Worm (Caenorhabditis elegans): ENCODE data around the gene F15A4.5.

Gene F15A4.5

ce11 chrII:12494556-12495131, 23.6 kb upstream of the F15A4.5 start, which contains the start of gene col-85 (continued):
- TF ChIP-seq F23B12.7 (tag; optimal IDR thresholded peaks at IDR 0.05; ENCODE audit: insufficient read depth), result peak; percentile 88
- TF ChIP-seq hmg-1.2 (GFP tag; IDR thresholded peaks at IDR 0.05), result peak; percentile 90
- TF ChIP-seq somi-1 (GFP tag; optimal IDR thresholded peaks at IDR 0.05), result peak; percentile 79
- no peak for TF ChIP-seq pha-4 (tag; optimal IDR thresholded peaks at IDR 0.05)
- peak; percentile 89 for TF ChIP-seq egl-44 (GFP tag; IDR thresholded peaks at IDR 0.05)
- TF ChIP-seq ceh-79 (tag; optimal IDR thresholded peaks at IDR 0.05), result peak; percentile 23
- TF ChIP-seq snpc-4 (GFP tag; optimal IDR thresholded peaks at IDR 0.05), result peak; percentile 91
- peak; percentile 92 to 97 (median 95) for TF ChIP-seq snpc-4 (tag; optimal IDR thresholded peaks at IDR 0.05)
- peak; percentile 60 for TF ChIP-seq athp-1 (tag; optimal IDR thresholded peaks at IDR 0.05)
- peak; percentile 77; the same call in 1 of the 2 replicates for TF ChIP-seq cebp-2 (GFP tag; IDR thresholded peaks at IDR 0.05)
- TF ChIP-seq ets-4 (GFP tag; optimal IDR thresholded peaks at IDR 0.05), result no peak
- no peak for TF ChIP-seq F55B11.4 (tag; optimal IDR thresholded peaks at IDR 0.05; ENCODE audit: borderline replicate concordance, insufficient read depth)
- peak; percentile 67 for TF ChIP-seq hmg-20 (GFP tag; IDR thresholded peaks at IDR 0.05)
- no peak for TF ChIP-seq bed-2 (GFP tag; IDR thresholded peaks at IDR 0.05)
- TF ChIP-seq B0261.1 (tag; optimal IDR thresholded peaks at IDR 0.05), result peak; percentile 99
- TF ChIP-seq Y95B8A.8 (GFP tag; IDR thresholded peaks at IDR 0.05), result 0 out of 2 replicates have a peak, but pooled peaks have one; percentile 65
- TF ChIP-seq mel-28 (tag; optimal IDR thresholded peaks at IDR 0.05; ENCODE audit: borderline replicate concordance), result peak; percentile 3
- peak; percentile 17 for TF ChIP-seq zfh-2 (GFP tag; conservative IDR thresholded peaks at IDR 0.05)
- peak; percentile 72 for TF ChIP-seq madf-6 (GFP tag; IDR thresholded peaks at IDR 0.05)
- TF ChIP-seq mes-4 (tag; optimal IDR thresholded peaks at IDR 0.05), result peak; percentile 45
- peak; percentile 86 for TF ChIP-seq mcd-1 (GFP tag; IDR thresholded peaks at IDR 0.05)
- TF ChIP-seq madf-10 (tag; optimal IDR thresholded peaks at IDR 0.05), result peak; percentile 84
- TF ChIP-seq lir-1 (GFP tag; conservative IDR thresholded peaks at IDR 0.05), result peak; percentile 58
- peak; percentile 87 for TF ChIP-seq snpc-1.3 (tag; optimal IDR thresholded peaks at IDR 0.05; ENCODE audit: insufficient read depth)
- TF ChIP-seq F57C9.4 (tag; optimal IDR thresholded peaks at IDR 0.05), result no peak
- peak; percentile 85 for TF ChIP-seq T07F8.4 (tag; optimal IDR thresholded peaks at IDR 0.05)
- TF ChIP-seq K12H6.12 (tag; optimal IDR thresholded peaks at IDR 0.05), result peak; percentile 23
- peak; percentile 56; the same call in 1 of the 2 replicates for TF ChIP-seq attf-6 (GFP tag; IDR thresholded peaks at IDR 0.05)
- no peak for TF ChIP-seq C17E4.6 (GFP tag; IDR thresholded peaks at IDR 0.05)
- TF ChIP-seq lsy-27 (tag; optimal IDR thresholded peaks at IDR 0.05; ENCODE audit: borderline replicate concordance, insufficient read depth), result peak; percentile 29
- TF ChIP-seq dpff-1 (tag; optimal IDR thresholded peaks at IDR 0.05), result no peak
- no peak for TF ChIP-seq hlh-26 (GFP tag; conservative IDR thresholded peaks at IDR 0.05)
- TF ChIP-seq xnd-1 (tag; optimal IDR thresholded peaks at IDR 0.05), result no peak
- peak; percentile 62 for TF ChIP-seq unc-130 (GFP tag; optimal IDR thresholded peaks at IDR 0.05)
- peak; percentile 57 for TF ChIP-seq tlf-1 (GFP tag; optimal IDR thresholded peaks at IDR 0.05)
- peak; percentile 43 for TF ChIP-seq ceh-91 (GFP tag; IDR thresholded peaks at IDR 0.05)
- no peak for TF ChIP-seq ama-1 (optimal IDR thresholded peaks at IDR 0.05)
- peak in 1 of 2 experiments; percentile 82 for TF ChIP-seq ama-1 (GFP tag; optimal IDR thresholded peaks at IDR 0.05)
- peak; percentile 87 for TF ChIP-seq die-1 (tag; optimal IDR thresholded peaks at IDR 0.05)
- TF ChIP-seq chd-7 (tag; optimal IDR thresholded peaks at IDR 0.05), result peak; percentile 87
- TF ChIP-seq ceh-40 (GFP tag; IDR thresholded peaks at IDR 0.05), result peak; percentile 82
- peak; percentile 77; the same call in 1 of the 2 replicates for TF ChIP-seq madf-3 (GFP tag; IDR thresholded peaks at IDR 0.05)
- no peak for TF ChIP-seq lin-40 (tag; optimal IDR thresholded peaks at IDR 0.05)
- TF ChIP-seq ztf-26 (tag; optimal IDR thresholded peaks at IDR 0.05), result peak; percentile 80
- TF ChIP-seq bed-1 (GFP tag; IDR thresholded peaks at IDR 0.05), result 0 out of 2 replicates have a peak, but pooled peaks have one; percentile 77
- TF ChIP-seq rec-8 (tag; optimal IDR thresholded peaks at IDR 0.05), result peak; percentile 76 to 91
- 0 out of 2 replicates have a peak, but pooled peaks have one; percentile 41 for TF ChIP-seq nfya-2 (GFP tag; IDR thresholded peaks at IDR 0.05)
- peak; percentile 93 for TF ChIP-seq ceh-58 (GFP tag; IDR thresholded peaks at IDR 0.05)

Data from whole organism, young adult.